Fruit fly (Drosophila melanogaster): ENCODE results near the gene CG11951.

CG11951 gene

dm6 chr3R:29238623-29239022 is at the start of gene CG11951:
CG11951 (minus strand) TSS chr3R:29238723.
- TF ChIP-seq Pif1B (GFP tag; optimal IDR thresholded peaks at IDR 0.05) (no peak), CG12605 (GFP tag; IDR thresholded peaks at IDR 0.05) (no peak), Pif1A (GFP tag; optimal IDR thresholded peaks at IDR 0.05) (no peak), rn (GFP tag; IDR thresholded peaks at IDR 0.05) (no peak), CG14655 (GFP tag; optimal IDR thresholded peaks at IDR 0.05) (no peak), gl (tag; optimal IDR thresholded peaks at IDR 0.05) (no peak), CG13204 (GFP tag; optimal IDR thresholded peaks at IDR 0.05) (no peak), Snoo (tag; optimal IDR thresholded peaks at IDR 0.05) (no peak), CG32121 (GFP tag; IDR thresholded peaks at IDR 0.05) (no peak), CG4496 (GFP tag; IDR thresholded peaks at IDR 0.05) (no peak), fd96Ca (GFP tag; IDR thresholded peaks at IDR 0.05) (no peak), CG10348 (GFP tag; IDR thresholded peaks at IDR 0.05) (no peak), CG17806 (tag; optimal IDR thresholded peaks at IDR 0.05) (no peak), CG8159 (tag; optimal IDR thresholded peaks at IDR 0.05) (no peak), CG9948 (tag; optimal IDR thresholded peaks at IDR 0.05) (no peak), Ets98B (GFP tag; IDR thresholded peaks at IDR 0.05) (no peak), D1 (tag; optimal IDR thresholded peaks at IDR 0.05) (no peak), CG15710 (tag; optimal IDR thresholded peaks at IDR 0.05) (no peak), EcR (GFP tag; optimal IDR thresholded peaks at IDR 0.05) (no peak)

- TF ChIP-seq CG14655 (GFP tag; optimal IDR thresholded peaks at IDR 0.05) = peak; percentile 28
- no peak for TF ChIP-seq CG8301 (tag; optimal IDR thresholded peaks at IDR 0.05)
- TF ChIP-seq EcR (GFP tag; optimal IDR thresholded peaks at IDR 0.05) = peak; percentile 30
- TF ChIP-seq fd96Ca (GFP tag; IDR thresholded peaks at IDR 0.05) = 0 out of 3 replicates have a peak, but pooled peaks have one; percentile 31
- TF ChIP-seq CG4496 (GFP tag; IDR thresholded peaks at IDR 0.05) = peak; percentile 57; the same call in 1 of the 3 replicates
- no peak for TF ChIP-seq CG34367 (tag; optimal IDR thresholded peaks at IDR 0.05)
- peak; percentile 54 for TF ChIP-seq CG13204 (GFP tag; optimal IDR thresholded peaks at IDR 0.05)
These were observed 48.9 kb upstream of the CG11951 start for dm6 chr3R:29287320-29287957.

dm6 chr3R:29284315-29284714 is 45.8 kb upstream of the CG11951 start:
- TF ChIP-seq CG8301 (tag; optimal IDR thresholded peaks at IDR 0.05) = no peak
- no peak for TF ChIP-seq CG32121 (GFP tag; IDR thresholded peaks at IDR 0.05)
- TF ChIP-seq CG13204 (GFP tag; optimal IDR thresholded peaks at IDR 0.05) = no peak
- no peak for TF ChIP-seq CG14655 (GFP tag; optimal IDR thresholded peaks at IDR 0.05)
- TF ChIP-seq EcR (GFP tag; optimal IDR thresholded peaks at IDR 0.05) = no peak
- TF ChIP-seq gl (tag; optimal IDR thresholded peaks at IDR 0.05) = no peak

dm6 chr3R:29282939-29283616 is 44.6 kb upstream of the CG11951 start:
- no peak for TF ChIP-seq rn (GFP tag; IDR thresholded peaks at IDR 0.05)
- TF ChIP-seq Pif1B (GFP tag; optimal IDR thresholded peaks at IDR 0.05) = no peak
- no peak for TF ChIP-seq CG10348 (GFP tag; IDR thresholded peaks at IDR 0.05)
- peak; percentile 73 for TF ChIP-seq EcR (GFP tag; optimal IDR thresholded peaks at IDR 0.05)
- no peak for TF ChIP-seq Ets98B (GFP tag; IDR thresholded peaks at IDR 0.05)
- peak; percentile 76; the same call in 2 of the 3 replicates for TF ChIP-seq CG4496 (GFP tag; IDR thresholded peaks at IDR 0.05)
- peak; percentile 38 for TF ChIP-seq gl (tag; optimal IDR thresholded peaks at IDR 0.05)
- peak; percentile 44 for TF ChIP-seq CG9948 (tag; optimal IDR thresholded peaks at IDR 0.05)
- peak; percentile 32 for TF ChIP-seq CG8159 (tag; optimal IDR thresholded peaks at IDR 0.05)
- peak; percentile 0 for TF ChIP-seq CG13204 (GFP tag; optimal IDR thresholded peaks at IDR 0.05)
- TF ChIP-seq CG17806 (tag; optimal IDR thresholded peaks at IDR 0.05) = peak; percentile 29
- peak; percentile 62 for TF ChIP-seq CG14655 (GFP tag; optimal IDR thresholded peaks at IDR 0.05)
- no peak for TF ChIP-seq Pif1A (GFP tag; optimal IDR thresholded peaks at IDR 0.05)
- no peak for TF ChIP-seq Snoo (tag; optimal IDR thresholded peaks at IDR 0.05)
- no peak for TF ChIP-seq fd96Ca (GFP tag; IDR thresholded peaks at IDR 0.05)
- TF ChIP-seq CG15710 (tag; optimal IDR thresholded peaks at IDR 0.05) = no peak
- peak; percentile 25 for TF ChIP-seq CG34367 (tag; optimal IDR thresholded peaks at IDR 0.05)
- TF ChIP-seq D1 (tag; optimal IDR thresholded peaks at IDR 0.05) = no peak
- TF ChIP-seq CG12605 (GFP tag; IDR thresholded peaks at IDR 0.05) = no peak
- no peak for TF ChIP-seq CG32121 (GFP tag; IDR thresholded peaks at IDR 0.05)

- TF ChIP-seq CG8159 (tag; optimal IDR thresholded peaks at IDR 0.05) = peak; percentile 97
- peak; percentile 28; the same call in 1 of the 3 replicates for TF ChIP-seq fd96Ca (GFP tag; IDR thresholded peaks at IDR 0.05)
- TF ChIP-seq Pif1B (GFP tag; optimal IDR thresholded peaks at IDR 0.05) = peak; percentile 67
- TF ChIP-seq CG14655 (GFP tag; optimal IDR thresholded peaks at IDR 0.05) = peak; percentile 85
- TF ChIP-seq CG15710 (tag; optimal IDR thresholded peaks at IDR 0.05) = peak; percentile 62
- peak; percentile 79 for TF ChIP-seq CG9948 (tag; optimal IDR thresholded peaks at IDR 0.05)
- peak; percentile 69 for TF ChIP-seq CG34367 (tag; optimal IDR thresholded peaks at IDR 0.05)
- peak; percentile 39; the same call in 1 of the 2 replicates for TF ChIP-seq Ets98B (GFP tag; IDR thresholded peaks at IDR 0.05)
- TF ChIP-seq Snoo (tag; optimal IDR thresholded peaks at IDR 0.05) = no peak
- TF ChIP-seq CG8301 (tag; optimal IDR thresholded peaks at IDR 0.05) = peak; percentile 75
- peak; percentile 65 for TF ChIP-seq CG17806 (tag; optimal IDR thresholded peaks at IDR 0.05)
- peak; percentile 98 for TF ChIP-seq EcR (GFP tag; optimal IDR thresholded peaks at IDR 0.05)
- no peak for TF ChIP-seq CG32121 (GFP tag; IDR thresholded peaks at IDR 0.05)
- TF ChIP-seq CG10348 (GFP tag; IDR thresholded peaks at IDR 0.05) = no peak
- TF ChIP-seq CG13204 (GFP tag; optimal IDR thresholded peaks at IDR 0.05) = peak; percentile 13
- TF ChIP-seq rn (GFP tag; IDR thresholded peaks at IDR 0.05) = 0 out of 2 replicates have a peak, but pooled peaks have one; percentile 10
- peak; percentile 37 for TF ChIP-seq D1 (tag; optimal IDR thresholded peaks at IDR 0.05)
- TF ChIP-seq gl (tag; optimal IDR thresholded peaks at IDR 0.05) = no peak
- TF ChIP-seq CG4496 (GFP tag; IDR thresholded peaks at IDR 0.05) = peak; percentile 71; the same call in 2 of the 3 replicates
- peak; percentile 69 for TF ChIP-seq Pif1A (GFP tag; optimal IDR thresholded peaks at IDR 0.05)
- peak; percentile 35; the same call in 1 of the 2 replicates for TF ChIP-seq CG12605 (GFP tag; IDR thresholded peaks at IDR 0.05)
These were observed 42.4 kb upstream of the CG11951 start for dm6 chr3R:29280633-29281572.
